Worm (Caenorhabditis elegans) whole organism, late embryonic: ENCODE data around the gene sri-32.

Experiments
- ama-1 ChIP-seq: fragments of 150-350 bp; optimal IDR thresholded peaks from 2 replicates; lab custom pipeline; 2014
- che-1 ChIP-seq: sonication (generic microtip); optimal IDR thresholded peaks from 2 replicates; lab custom pipeline; 2016; ENCODE audit warnings: mild to moderate bottlenecking, missing genetic modification characterization, missing compliant biosample characterization
- elt-4 ChIP-seq: sonication (generic microtip); optimal IDR thresholded peaks from 2 replicates; lab custom pipeline; 2016; ENCODE audit warnings: missing genetic modification characterization, missing compliant biosample characterization
- fkh-10 ChIP-seq: fragments of 150-350 bp; optimal IDR thresholded peaks from 2 replicates; lab custom pipeline; 2014; ENCODE audit warnings: missing biosample characterization, missing genetic modification reagents, missing genetic modification characterization
- lim-6 ChIP-seq: sonication (generic microtip); optimal IDR thresholded peaks from 2 replicates; lab custom pipeline; 2016; ENCODE audit warnings: missing genetic modification characterization, missing compliant biosample characterization
- madf-2 ChIP-seq: sonication (generic microtip); optimal IDR thresholded peaks from 2 replicates; lab custom pipeline; 2017; ENCODE audit warnings: missing genetic modification characterization, missing compliant biosample characterization
- mec-3 ChIP-seq: sonication (generic microtip); optimal IDR thresholded peaks from 2 replicates; lab custom pipeline; 2016; ENCODE audit warnings: borderline replicate concordance, missing genetic modification characterization, missing compliant biosample characterization
- nfya-1 ChIP-seq: sonication (generic microtip); optimal IDR thresholded peaks from 2 replicates; lab custom pipeline; 2017; ENCODE audit warnings: missing genetic modification characterization, mild to moderate bottlenecking, missing compliant biosample characterization, antibody characterized with exemption, moderate library complexity
- pax-1 ChIP-seq: fragments of 150-350 bp; optimal IDR thresholded peaks from 2 replicates; lab custom pipeline; 2014; ENCODE audit warnings: missing biosample characterization, missing genetic modification characterization
- pqm-1 ChIP-seq: sonication (generic microtip); optimal IDR thresholded peaks from 2 replicates; lab custom pipeline; 2016; ENCODE audit warnings: missing genetic modification characterization, missing compliant biosample characterization
- sox-2 ChIP-seq: fragments of 200-800 bp; sonication (Bioruptor generic); IDR thresholded peaks from 2 replicates; pipeline ENCODE4 v1.3.6; 2022; ENCODE audit warnings: missing genetic modification reagents, missing genetic modification characterization, missing compliant biosample characterization
- sox-4 ChIP-seq: sonication (generic microtip); optimal IDR thresholded peaks from 2 replicates; lab custom pipeline; 2017; ENCODE audit warnings: mild to moderate bottlenecking, missing genetic modification characterization, inconsistent platforms, missing compliant biosample characterization
- unc-55 ChIP-seq: sonication (generic microtip); optimal IDR thresholded peaks from 2 replicates; lab custom pipeline; 2017; ENCODE audit warnings: missing biosample characterization, missing genetic modification reagents, missing genetic modification characterization
- ztf-16 ChIP-seq: sonication (generic microtip); optimal IDR thresholded peaks from 2 replicates; lab custom pipeline; 2017; ENCODE audit warnings: missing genetic modification characterization, missing compliant biosample characterization

DNA sequence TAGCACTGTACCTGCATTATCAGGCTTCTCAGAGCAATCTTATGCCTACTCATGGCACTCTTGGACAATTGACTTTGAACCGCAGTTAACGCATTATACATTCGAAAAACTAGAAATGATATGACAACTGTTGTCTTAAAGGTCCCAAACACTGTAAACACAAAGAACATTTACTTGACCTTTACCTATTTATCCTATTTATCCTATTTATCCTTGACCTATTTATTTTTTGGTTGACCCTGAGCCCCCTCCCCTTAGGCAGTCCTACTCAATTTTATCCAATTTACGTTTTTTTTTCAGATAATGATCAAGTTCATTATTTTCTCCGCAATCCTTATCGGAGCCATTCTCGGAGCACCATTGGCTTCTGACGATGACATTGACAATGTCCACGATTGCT, 2.7 kb downstream of the sri-32 start, which contains the start of the genes T10D4.14 and T10D4.19:
- TF ChIP-seq mec-3 (no peak), elt-4 (tag; lab: Kevin White, UChicago) (no peak), sox-4 (tag; lab: Kevin White, UChicago) (no peak), pqm-1 (no peak), nfya-1 (tag; lab: Kevin White, UChicago) (no peak), pax-1 (no peak), fkh-10 (GFP tag; lab: Kevin White, UChicago) (no peak), ztf-16 (tag; lab: Kevin White, UChicago) (no peak), che-1 (no peak), lim-6 (tag; lab: Kevin White, UChicago) (no peak), ama-1 (no peak), madf-2 (no peak), unc-55 (no peak), sox-2 (GFP tag; lab: Robert Waterston, UW) (no peak)
